Fruit fly (Drosophila melanogaster): Measurements from ENCODE around the gene C3G.
A peak's percentile ranks its signal among the peaks of the same experiment; 100 is the strongest.

C3G gene

dm6 chrX:6756175-6756718 lies 47.1 kb downstream of the C3G start, which contains the start of gene sov (continued):
- TF ChIP-seq CG3847 (GFP tag; IDR thresholded peaks at IDR 0.05) (0 out of 2 replicates have a peak, but pooled peaks have one; percentile 10), CG6683 (GFP tag; optimal IDR thresholded peaks at IDR 0.05) (no peak), CG30020 (tag; optimal IDR thresholded peaks at IDR 0.05) (peak; percentile 37), CG9727 (GFP tag; optimal IDR thresholded peaks at IDR 0.05) (peak; percentile 7), Hsf (GFP tag; optimal IDR thresholded peaks at IDR 0.05) (no peak), CG12769 (tag; optimal IDR thresholded peaks at IDR 0.05) (peak; percentile 36), onecut (GFP tag; IDR thresholded peaks at IDR 0.05) (peak; percentile 8; the same call in 1 of the 2 replicates), disco-r (GFP tag; optimal IDR thresholded peaks at IDR 0.05) (no peak), CG17829 (tag; optimal IDR thresholded peaks at IDR 0.05) (peak; percentile 33), nerfin-1 (tag; optimal IDR thresholded peaks at IDR 0.05) (no peak), danr (GFP tag; IDR thresholded peaks at IDR 0.05) (no peak), fd102C (GFP tag; optimal IDR thresholded peaks at IDR 0.05) (no peak), Dp (GFP tag; optimal IDR thresholded peaks at IDR 0.05) (peak; percentile 15), aop (GFP tag; IDR thresholded peaks at IDR 0.05) (no peak), CG14710 (tag; optimal IDR thresholded peaks at IDR 0.05) (peak; percentile 48), CG31388 (GFP tag; optimal IDR thresholded peaks at IDR 0.05) (no peak), Abd-B (GFP tag; optimal IDR thresholded peaks at IDR 0.05) (no peak), ken (GFP tag; IDR thresholded peaks at IDR 0.05) (no peak), CG17361 (GFP tag; IDR thresholded peaks at IDR 0.05) (peak; percentile 39; the same call in 2 of the 3 replicates), otp (GFP tag; IDR thresholded peaks at IDR 0.05) (no peak), Hmr (GFP tag; optimal IDR thresholded peaks at IDR 0.05) (peak; percentile 49), CG14860 (GFP tag; IDR thresholded peaks at IDR 0.05; ENCODE audit: partially characterized antibody) (peak; percentile 86), BtbVII (GFP tag; optimal IDR thresholded peaks at IDR 0.05) (no peak), Opbp (GFP tag; IDR thresholded peaks at IDR 0.05; ENCODE audit: partially characterized antibody) (peak; percentile 84), Rfx (GFP tag; IDR thresholded peaks at IDR 0.05) (no peak), jumu (GFP tag; optimal IDR thresholded peaks at IDR 0.05) (no peak), HmgZ (tag; optimal IDR thresholded peaks at IDR 0.05) (no peak), amos (GFP tag; IDR thresholded peaks at IDR 0.05; ENCODE audit: partially characterized antibody) (peak; percentile 77), CG12236 (GFP tag; optimal IDR thresholded peaks at IDR 0.05) (no peak), CG10431 (GFP tag; optimal IDR thresholded peaks at IDR 0.05) (peak; percentile 98), Med (GFP tag) (peak; percentile 62), NFAT (GFP tag; IDR thresholded peaks at IDR 0.05) (no peak), TFAM (GFP tag; optimal IDR thresholded peaks at IDR 0.05) (no peak), sc (optimal IDR thresholded peaks at IDR 0.05) (no peak), sc (GFP tag; optimal IDR thresholded peaks at IDR 0.05) (no peak), Scr (GFP tag; IDR thresholded peaks at IDR 0.05; ENCODE audit: partially characterized antibody) (peak; percentile 94), CG1529 (GFP tag; optimal IDR thresholded peaks at IDR 0.05) (no peak), CG4424 (GFP tag; optimal IDR thresholded peaks at IDR 0.05) (no peak), nerfin-2 (GFP tag; IDR thresholded peaks at IDR 0.05; ENCODE audit: partially characterized antibody) (peak; percentile 73; the same call in 1 of the 2 replicates), Bgb (GFP tag; IDR thresholded peaks at IDR 0.05; ENCODE audit: partially characterized antibody) (peak; percentile 80), ewg (GFP tag; optimal IDR thresholded peaks at IDR 0.05) (peak; percentile 59), MTF-1 (GFP tag; optimal IDR thresholded peaks at IDR 0.05; ENCODE audit: borderline replicate concordance) (no peak), Max (GFP tag; optimal IDR thresholded peaks at IDR 0.05) (no peak), CG4282 (GFP tag; optimal IDR thresholded peaks at IDR 0.05) (peak; percentile 1), caup (GFP tag; optimal IDR thresholded peaks at IDR 0.05; ENCODE audit: severe bottlenecking) (no peak), CG9437 (GFP tag; optimal IDR thresholded peaks at IDR 0.05) (no peak), CG6813 (GFP tag; optimal IDR thresholded peaks at IDR 0.05) (no peak), kay (GFP tag; optimal IDR thresholded peaks at IDR 0.05) (no peak), CG1602 (GFP tag; optimal IDR thresholded peaks at IDR 0.05) (no peak), E2f2 (GFP tag; IDR thresholded peaks at IDR 0.05) (0 out of 2 replicates have a peak, but pooled peaks have one; percentile 14)

All from whole organism, embryonic.